Fruit fly (Drosophila melanogaster): ENCODE data around the gene ru.

The ru gene

dm6 chr3L:1378098-1378645 is 7.7 kb downstream of the ru start:
- no peak for TF ChIP-seq CG7101 (tag; optimal IDR thresholded peaks at IDR 0.05)
- no peak for TF ChIP-seq CG14711 (tag; optimal IDR thresholded peaks at IDR 0.05)
- no peak for TF ChIP-seq cnc (optimal IDR thresholded peaks at IDR 0.05)
- no peak for TF ChIP-seq CG1620 (GFP tag; optimal IDR thresholded peaks at IDR 0.05)
- no peak for TF ChIP-seq tj (GFP tag; optimal IDR thresholded peaks at IDR 0.05)
- no peak for TF ChIP-seq Crg-1 (GFP tag; optimal IDR thresholded peaks at IDR 0.05)
- TF ChIP-seq Mnt (GFP tag; optimal IDR thresholded peaks at IDR 0.05), result no peak
- no peak for TF ChIP-seq pad (GFP tag; optimal IDR thresholded peaks at IDR 0.05)
- TF ChIP-seq ovo (GFP tag; optimal IDR thresholded peaks at IDR 0.05), result no peak
- no peak for TF ChIP-seq Hr96 (GFP tag; optimal IDR thresholded peaks at IDR 0.05)
- TF ChIP-seq CG7045 (GFP tag; optimal IDR thresholded peaks at IDR 0.05), result no peak
- no peak for TF ChIP-seq toe (GFP tag; optimal IDR thresholded peaks at IDR 0.05)
- TF ChIP-seq CG33017 (tag; optimal IDR thresholded peaks at IDR 0.05), result no peak
- TF ChIP-seq CG11617 (GFP tag; optimal IDR thresholded peaks at IDR 0.05), result no peak
- no peak for TF ChIP-seq CG5204 (GFP tag; optimal IDR thresholded peaks at IDR 0.05)
- no peak for TF ChIP-seq CG12768 (GFP tag; optimal IDR thresholded peaks at IDR 0.05)
- no peak for TF ChIP-seq kay (GFP tag; ENCODE audit: borderline replicate concordance)

dm6 chr3L:1378862-1379543 is 8.6 kb downstream of the ru start:
- TF ChIP-seq CG5204 (GFP tag; optimal IDR thresholded peaks at IDR 0.05), result peak; percentile 30
- no peak for TF ChIP-seq bab1 (GFP tag; optimal IDR thresholded peaks at IDR 0.05)

DNA sequence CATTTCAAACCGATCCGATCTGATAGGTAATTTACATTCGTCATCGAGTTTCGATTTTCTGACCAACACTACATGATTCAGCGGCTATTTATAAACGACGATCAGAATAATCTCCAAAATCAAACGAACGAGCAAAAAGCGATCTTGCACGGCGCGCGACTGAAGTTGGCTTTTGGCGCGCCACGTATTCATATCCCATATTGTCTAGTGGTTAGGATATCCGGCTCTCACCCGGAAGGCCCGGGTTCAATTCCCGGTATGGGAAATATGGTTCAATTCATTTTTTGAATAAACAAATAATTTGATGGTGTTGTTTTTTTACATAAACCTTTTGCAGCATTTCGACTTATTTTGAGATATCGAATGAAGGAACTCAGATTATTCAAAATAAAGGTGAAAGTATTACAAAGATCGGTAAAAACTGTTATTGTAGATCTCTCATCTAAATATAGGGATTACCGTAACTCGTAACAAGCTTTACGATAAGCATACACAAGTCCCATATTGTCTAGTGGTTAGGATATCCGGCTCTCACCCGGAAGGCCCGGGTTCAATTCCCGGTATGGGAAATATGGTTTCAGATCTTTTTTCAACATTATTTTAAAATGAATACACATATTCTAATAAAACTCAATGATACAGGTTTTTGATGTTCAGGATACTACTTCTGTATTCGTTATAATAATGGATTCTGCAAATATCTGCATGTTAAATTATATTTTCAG is 9.5 kb downstream of the ru start:
- no peak for TF ChIP-seq cnc (optimal IDR thresholded peaks at IDR 0.05)
- TF ChIP-seq ovo (GFP tag; optimal IDR thresholded peaks at IDR 0.05), result no peak
- no peak for TF ChIP-seq Hr96 (GFP tag; optimal IDR thresholded peaks at IDR 0.05)
- TF ChIP-seq CG7045 (GFP tag; optimal IDR thresholded peaks at IDR 0.05), result no peak
- TF ChIP-seq Crg-1 (GFP tag; optimal IDR thresholded peaks at IDR 0.05), result no peak
- no peak for TF ChIP-seq pad (GFP tag; optimal IDR thresholded peaks at IDR 0.05)
- TF ChIP-seq CG1620 (GFP tag; optimal IDR thresholded peaks at IDR 0.05), result no peak
- no peak for TF ChIP-seq CG12768 (GFP tag; optimal IDR thresholded peaks at IDR 0.05)
- TF ChIP-seq kay (GFP tag; ENCODE audit: borderline replicate concordance), result peak; percentile 40

dm6 chr3L:1380959-1381358 is 10.5 kb downstream of the ru start:
- peak; percentile 22 for TF ChIP-seq tj (GFP tag; optimal IDR thresholded peaks at IDR 0.05)
- TF ChIP-seq Crg-1 (GFP tag; optimal IDR thresholded peaks at IDR 0.05), result no peak

dm6 chr3L:1385683-1386246 is 15.3 kb downstream of the ru start:
- TF ChIP-seq ovo (GFP tag; optimal IDR thresholded peaks at IDR 0.05) (no peak), CG12768 (GFP tag; optimal IDR thresholded peaks at IDR 0.05) (no peak), cic (GFP tag; optimal IDR thresholded peaks at IDR 0.05) (no peak), Mnt (GFP tag; optimal IDR thresholded peaks at IDR 0.05) (no peak), pad (GFP tag; optimal IDR thresholded peaks at IDR 0.05) (no peak), CG1620 (GFP tag; optimal IDR thresholded peaks at IDR 0.05) (no peak), cnc (optimal IDR thresholded peaks at IDR 0.05) (no peak), tj (GFP tag; optimal IDR thresholded peaks at IDR 0.05) (no peak), toe (GFP tag; optimal IDR thresholded peaks at IDR 0.05) (no peak), CG14711 (tag; optimal IDR thresholded peaks at IDR 0.05) (no peak)

dm6 chr3L:1388094-1388493 is 17.7 kb downstream of the ru start:
- TF ChIP-seq pad (GFP tag; optimal IDR thresholded peaks at IDR 0.05) (no peak), ovo (GFP tag; optimal IDR thresholded peaks at IDR 0.05) (no peak), kay (GFP tag; ENCODE audit: borderline replicate concordance) (no peak), bab1 (GFP tag; optimal IDR thresholded peaks at IDR 0.05) (no peak), CG33017 (tag; optimal IDR thresholded peaks at IDR 0.05) (no peak), toe (GFP tag; optimal IDR thresholded peaks at IDR 0.05) (no peak), CG11617 (GFP tag; optimal IDR thresholded peaks at IDR 0.05) (no peak), cnc (optimal IDR thresholded peaks at IDR 0.05) (no peak), CG12768 (GFP tag; optimal IDR thresholded peaks at IDR 0.05) (no peak), tj (GFP tag; optimal IDR thresholded peaks at IDR 0.05) (no peak), Crg-1 (GFP tag; optimal IDR thresholded peaks at IDR 0.05) (no peak), CG5204 (GFP tag; optimal IDR thresholded peaks at IDR 0.05) (no peak), CG14711 (tag; optimal IDR thresholded peaks at IDR 0.05) (no peak), CG7045 (GFP tag; optimal IDR thresholded peaks at IDR 0.05) (no peak), cic (GFP tag; optimal IDR thresholded peaks at IDR 0.05) (no peak), CG1620 (GFP tag; optimal IDR thresholded peaks at IDR 0.05) (no peak), Hr96 (GFP tag; optimal IDR thresholded peaks at IDR 0.05) (no peak), CG7101 (tag; optimal IDR thresholded peaks at IDR 0.05) (no peak)

DNA sequence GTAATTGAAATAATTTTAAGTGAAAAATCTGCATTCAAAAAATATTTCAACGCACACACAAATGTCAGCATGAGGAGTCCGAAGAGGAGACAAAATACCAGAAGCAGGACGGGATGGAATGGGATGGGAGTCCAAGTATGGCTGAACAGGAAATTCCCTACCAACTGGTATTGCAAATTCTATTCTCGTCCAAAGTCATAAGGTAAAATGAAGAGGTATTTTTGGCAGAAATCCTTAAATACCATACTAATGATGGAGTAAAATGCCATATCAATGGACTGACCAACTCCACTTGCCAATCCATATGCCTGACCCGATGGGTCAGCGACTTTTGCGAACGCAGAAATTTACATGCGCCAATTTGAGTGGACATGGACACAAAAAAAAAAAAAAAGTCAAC is 18.4 kb downstream of the ru start:
- TF ChIP-seq CG7101 (tag; optimal IDR thresholded peaks at IDR 0.05), result no peak
- no peak for TF ChIP-seq bab1 (GFP tag; optimal IDR thresholded peaks at IDR 0.05)
- TF ChIP-seq tj (GFP tag; optimal IDR thresholded peaks at IDR 0.05), result no peak
- TF ChIP-seq cnc (optimal IDR thresholded peaks at IDR 0.05), result no peak
- TF ChIP-seq Mnt (GFP tag; optimal IDR thresholded peaks at IDR 0.05), result no peak

Measured in whole organism, adult.